Fruit fly (Drosophila melanogaster) whole organism, prepupa: Measurements from ENCODE around the gene Spc25.
A peak's percentile ranks its signal among the peaks of the same experiment; 100 is the strongest.

ENCODE experiments used
- Blimp-1 ChIP-seq: fragments of 200-800 bp; sonication (Bioruptor generic); optimal IDR thresholded peaks from 3 replicates; lab custom pipeline; 2017; ENCODE audit warnings: missing biosample characterization, missing genetic modification characterization, mild to moderate bottlenecking, moderate library complexity, missing genetic modification reagents
- CG10631 ChIP-seq: fragments of 200-800 bp; sonication (Bioruptor generic); optimal IDR thresholded peaks from 2 replicates; lab custom pipeline; 2016; ENCODE audit warnings: missing biosample characterization, missing genetic modification characterization
- CG11762 ChIP-seq: fragments of 200-800 bp; sonication (Bioruptor generic); optimal IDR thresholded peaks from 3 replicates; lab custom pipeline; 2016; ENCODE audit warnings: missing biosample characterization, missing genetic modification characterization; ENCODE audit not compliant: insufficient read depth
- CG1621 ChIP-seq: fragments of 200-800 bp; sonication (Bioruptor generic); optimal IDR thresholded peaks from 3 replicates; lab custom pipeline; 2018; ENCODE audit warnings: missing biosample characterization, mild to moderate bottlenecking, missing genetic modification characterization
- CG31627 ChIP-seq: fragments of 200-800 bp; sonication (Bioruptor generic); optimal IDR thresholded peaks from 3 replicates; lab custom pipeline; 2016; ENCODE audit warnings: missing biosample characterization, missing genetic modification characterization
- CG32006 ChIP-seq: fragments of 200-800 bp; sonication (Bioruptor generic); optimal IDR thresholded peaks from 3 replicates; lab custom pipeline; 2017; ENCODE audit warnings: missing biosample characterization, mild to moderate bottlenecking, missing genetic modification characterization
- CG34406 ChIP-seq: fragments of 200-800 bp; sonication (Bioruptor generic); optimal IDR thresholded peaks from 3 replicates; lab custom pipeline; 2016; ENCODE audit warnings: missing biosample characterization, missing genetic modification characterization
- CG4318 ChIP-seq: fragments of 200-800 bp; sonication (Bioruptor generic); optimal IDR thresholded peaks from 3 replicates; lab custom pipeline; 2017; ENCODE audit warnings: missing biosample characterization, mild to moderate bottlenecking, missing genetic modification characterization
- CG6163 ChIP-seq: fragments of 200-800 bp; sonication (Bioruptor generic); IDR thresholded peaks from 3 replicates; pipeline ENCODE4 v1.3.6; 2022; ENCODE audit warnings: missing biosample characterization, missing genetic modification characterization
- CG6276 ChIP-seq: fragments of 200-800 bp; sonication (Bioruptor generic); optimal IDR thresholded peaks from 2 replicates; lab custom pipeline; 2017; ENCODE audit warnings: missing biosample characterization, mild to moderate bottlenecking, missing genetic modification characterization
- CG6792 ChIP-seq: fragments of 200-800 bp; sonication (Bioruptor generic); optimal IDR thresholded peaks from 3 replicates; lab custom pipeline; 2016; ENCODE audit warnings: missing biosample characterization, missing genetic modification characterization
- CG6808 ChIP-seq: fragments of 200-800 bp; sonication (Bioruptor generic); optimal IDR thresholded peaks from 3 replicates; lab custom pipeline; 2017; ENCODE audit warnings: missing biosample characterization, missing genetic modification characterization, mild to moderate bottlenecking, moderate library complexity, missing genetic modification reagents
- CG6854 ChIP-seq: fragments of 200-800 bp; sonication (Bioruptor generic); optimal IDR thresholded peaks from 2 replicates; lab custom pipeline; 2017; ENCODE audit warnings: missing biosample characterization, mild to moderate bottlenecking, missing genetic modification characterization
- CG7368 ChIP-seq: fragments of 200-800 bp; sonication (Bioruptor generic); optimal IDR thresholded peaks from 3 replicates; lab custom pipeline; 2016; ENCODE audit warnings: missing biosample characterization, missing genetic modification characterization
- CG8119 ChIP-seq: fragments of 200-800 bp; sonication (Bioruptor generic); IDR thresholded peaks from 3 replicates; pipeline ENCODE4 v1.3.6; 2022; ENCODE audit warnings: missing biosample characterization, missing genetic modification characterization
- CG8319 ChIP-seq: fragments of 200-800 bp; sonication (Bioruptor generic); optimal IDR thresholded peaks from 3 replicates; lab custom pipeline; 2016; ENCODE audit warnings: missing biosample characterization, missing genetic modification characterization
- CG8632 ChIP-seq: fragments of 200-800 bp; sonication (Bioruptor generic); optimal IDR thresholded peaks from 3 replicates; lab custom pipeline; 2016; ENCODE audit warnings: missing biosample characterization, missing genetic modification characterization
- CG9139 ChIP-seq: fragments of 200-800 bp; sonication (Bioruptor generic); optimal IDR thresholded peaks from 3 replicates; lab custom pipeline; 2017; ENCODE audit warnings: missing biosample characterization, mild to moderate bottlenecking, missing genetic modification characterization
- Eip75B ChIP-seq: fragments of 200-800 bp; sonication (Bioruptor generic); optimal IDR thresholded peaks from 3 replicates; lab custom pipeline; 2016; ENCODE audit warnings: missing biosample characterization, missing genetic modification characterization
- Eip78C ChIP-seq: fragments of 200-800 bp; sonication (Bioruptor generic); peaks from one replicate; lab custom pipeline; 2016; ENCODE audit warnings: missing biosample characterization, missing genetic modification characterization
- Eip93F ChIP-seq: fragments of 200-800 bp; sonication (Bioruptor generic); optimal IDR thresholded peaks from 2 replicates; lab custom pipeline; 2016; ENCODE audit warnings: missing biosample characterization, mild to moderate bottlenecking, missing genetic modification characterization
- Ets21C ChIP-seq: fragments of 200-800 bp; sonication (Bioruptor generic); optimal IDR thresholded peaks from 3 replicates; lab custom pipeline; 2016; ENCODE audit warnings: missing biosample characterization, missing genetic modification characterization
- Ets96B ChIP-seq: fragments of 200-800 bp; optimal IDR thresholded peaks from 2 replicates; lab custom pipeline; 2019; ENCODE audit warnings: missing biosample characterization, mild to moderate bottlenecking, missing genetic modification characterization, moderate library complexity
- Gug ChIP-seq: fragments of 200-800 bp; sonication (Bioruptor generic); IDR thresholded peaks from 2 replicates; pipeline ENCODE4 v1.3.6; 2022; ENCODE audit warnings: missing biosample characterization, missing genetic modification characterization
- Hr38 ChIP-seq: sonication (Bioruptor generic); optimal IDR thresholded peaks from 2 replicates; lab custom pipeline; 2016; ENCODE audit warnings: missing biosample characterization, missing genetic modification characterization
- Hr39 ChIP-seq: fragments of 200-800 bp; sonication (Bioruptor generic); optimal IDR thresholded peaks from 2 replicates; lab custom pipeline; 2016; ENCODE audit warnings: missing biosample characterization, missing genetic modification characterization
- Met ChIP-seq: fragments of 200-800 bp; sonication (Bioruptor generic); optimal IDR thresholded peaks from 3 replicates; lab custom pipeline; 2016; ENCODE audit warnings: missing biosample characterization, missing genetic modification characterization
- Sox14 ChIP-seq: fragments of 200-800 bp; sonication (Bioruptor generic); optimal IDR thresholded peaks from 3 replicates; lab custom pipeline; 2016; ENCODE audit warnings: missing biosample characterization, missing genetic modification characterization
- Sox15 ChIP-seq: fragments of 200-800 bp; sonication (Bioruptor generic); optimal IDR thresholded peaks from 3 replicates; lab custom pipeline; 2016; ENCODE audit warnings: missing biosample characterization, missing genetic modification characterization
- achi ChIP-seq: fragments of 200-800 bp; sonication (Bioruptor generic); optimal IDR thresholded peaks from 3 replicates; lab custom pipeline; 2016; ENCODE audit warnings: missing biosample characterization, missing genetic modification characterization
- acj6 ChIP-seq: fragments of 200-800 bp; sonication (Bioruptor generic); optimal IDR thresholded peaks from 3 replicates; lab custom pipeline; 2016; ENCODE audit warnings: missing biosample characterization, missing genetic modification characterization
- dsx ChIP-seq: fragments of 200-800 bp; optimal IDR thresholded peaks from 3 replicates; lab custom pipeline; 2019; ENCODE audit warnings: missing biosample characterization, mild to moderate bottlenecking, missing genetic modification characterization, moderate library complexity; ENCODE audit not compliant: poor library complexity, severe bottlenecking
- eg ChIP-seq: fragments of 200-800 bp; sonication (Bioruptor generic); IDR thresholded peaks from 3 replicates; pipeline ENCODE4 v1.3.6; 2022; ENCODE audit warnings: missing biosample characterization, missing genetic modification characterization
- esn ChIP-seq: fragments of 200-800 bp; sonication (Bioruptor generic); optimal IDR thresholded peaks from 2 replicates; lab custom pipeline; 2016; ENCODE audit warnings: missing biosample characterization, mild to moderate bottlenecking, missing genetic modification characterization, moderate library complexity
- fd59A ChIP-seq: fragments of 200-800 bp; sonication (Bioruptor generic); optimal IDR thresholded peaks from 2 replicates; lab custom pipeline; 2017; ENCODE audit warnings: missing biosample characterization, mild to moderate bottlenecking, missing genetic modification characterization, missing genetic modification reagents
- fkh ChIP-seq: fragments of 200-800 bp; sonication (Bioruptor generic); optimal IDR thresholded peaks from 3 replicates; lab custom pipeline; 2017; ENCODE audit warnings: missing biosample characterization, mild to moderate bottlenecking, missing genetic modification characterization, moderate library complexity
- lz ChIP-seq: fragments of 200-800 bp; sonication (Bioruptor generic); optimal IDR thresholded peaks from 3 replicates; lab custom pipeline; 2016; ENCODE audit warnings: missing biosample characterization, missing genetic modification characterization
- net ChIP-seq: fragments of 200-800 bp; sonication (Bioruptor generic); optimal IDR thresholded peaks from 3 replicates; lab custom pipeline; 2016; ENCODE audit warnings: missing biosample characterization, missing genetic modification characterization
- pdm3 ChIP-seq: fragments of 200-800 bp; sonication (Bioruptor generic); optimal IDR thresholded peaks from 3 replicates; lab custom pipeline; 2016; ENCODE audit warnings: missing biosample characterization, missing genetic modification characterization
- salr ChIP-seq, 2 experiments: fragments of 200-800 bp; sonication (Bioruptor generic); optimal IDR thresholded peaks; 3 replicates each; lab custom pipeline; 2016 to 2018; ENCODE audit warnings: missing biosample characterization in 2 of 2, missing genetic modification characterization in 2 of 2, mild to moderate bottlenecking in 1 of 2
- spab ChIP-seq: fragments of 200-800 bp; sonication (Bioruptor generic); optimal IDR thresholded peaks from 2 replicates; lab custom pipeline; 2017; ENCODE audit warnings: missing biosample characterization, mild to moderate bottlenecking, missing genetic modification characterization, missing genetic modification reagents
- ss ChIP-seq, 2 experiments: fragments of 200-800 bp; sonication (Bioruptor generic); optimal IDR thresholded peaks; 2 replicates in 1 of 2; 3 replicates in 1 of 2; lab custom pipeline; 2017 to 2018; ENCODE audit warnings: mild to moderate bottlenecking in 2 of 2, missing biosample characterization in 2 of 2, missing genetic modification characterization in 2 of 2, moderate library complexity in 1 of 2
- svp ChIP-seq: fragments of 200-800 bp; sonication (Bioruptor generic); peaks from one replicate; lab custom pipeline; 2016; ENCODE audit warnings: missing biosample characterization, missing genetic modification characterization
- topi ChIP-seq: fragments of 200-800 bp; sonication (Bioruptor generic); optimal IDR thresholded peaks from 3 replicates; lab custom pipeline; 2016; ENCODE audit warnings: missing biosample characterization, missing genetic modification characterization
- vri ChIP-seq: fragments of 200-800 bp; sonication (Bioruptor generic); optimal IDR thresholded peaks from 3 replicates; lab custom pipeline; 2016; ENCODE audit warnings: missing biosample characterization, mild to moderate bottlenecking, missing genetic modification characterization

The Spc25 gene

DNA sequence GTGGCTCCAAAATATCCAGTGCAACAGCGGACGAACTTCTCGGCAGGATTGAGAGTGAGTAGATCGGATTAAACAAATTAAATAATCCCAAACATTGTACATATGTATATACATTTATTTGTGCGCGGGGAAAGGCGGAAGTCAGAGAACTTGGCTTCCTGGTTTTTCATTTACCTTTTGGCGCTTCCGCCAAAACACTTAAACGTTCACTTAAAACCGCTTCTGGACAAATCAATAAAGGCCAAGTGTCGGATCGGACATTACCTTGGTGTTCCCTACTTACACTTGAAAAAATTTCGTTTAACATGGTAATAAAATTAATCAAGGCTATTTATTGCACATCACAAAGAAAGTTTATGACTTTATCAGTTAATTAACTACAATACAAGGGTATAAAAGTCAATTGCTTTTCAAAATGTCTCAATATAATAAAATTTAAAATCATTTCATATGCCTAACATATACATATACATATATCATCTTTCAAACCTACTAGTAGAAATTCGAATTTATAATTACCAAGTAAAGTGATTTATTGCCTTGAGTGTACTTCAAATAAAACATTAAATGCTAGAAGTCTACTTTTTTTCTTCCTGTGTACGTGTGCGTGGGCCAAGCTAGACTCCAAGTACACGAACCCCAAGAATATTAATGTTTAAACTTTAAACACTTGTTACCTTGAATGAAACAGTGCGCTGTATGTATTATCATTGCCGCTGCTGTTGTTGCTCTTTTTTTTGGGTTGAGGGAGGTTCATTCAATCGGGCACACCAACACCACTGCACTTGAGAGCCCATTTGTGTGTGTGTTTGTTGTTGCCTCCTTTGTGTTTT lies 20.0 kb downstream of the Spc25 start (continued):
- TF ChIP-seq fkh (GFP tag; lab: Kevin White, UChicago) (no peak), Eip75B (GFP tag; lab: Kevin White, UChicago) (peak; percentile 81), achi (GFP tag; lab: Kevin White, UChicago) (peak; percentile 68), svp (peak; percentile 89), dsx (GFP tag; lab: Kevin White, UChicago) (peak; percentile 40), CG7368 (GFP tag; lab: Kevin White, UChicago) (peak; percentile 60), Ets21C (GFP tag; lab: Kevin White, UChicago) (peak; percentile 45), lz (GFP tag; lab: Kevin White, UChicago) (peak; percentile 80), CG6854 (GFP tag; lab: Kevin White, UChicago) (no peak), CG31627 (GFP tag; lab: Kevin White, UChicago) (peak; percentile 73)

DNA sequence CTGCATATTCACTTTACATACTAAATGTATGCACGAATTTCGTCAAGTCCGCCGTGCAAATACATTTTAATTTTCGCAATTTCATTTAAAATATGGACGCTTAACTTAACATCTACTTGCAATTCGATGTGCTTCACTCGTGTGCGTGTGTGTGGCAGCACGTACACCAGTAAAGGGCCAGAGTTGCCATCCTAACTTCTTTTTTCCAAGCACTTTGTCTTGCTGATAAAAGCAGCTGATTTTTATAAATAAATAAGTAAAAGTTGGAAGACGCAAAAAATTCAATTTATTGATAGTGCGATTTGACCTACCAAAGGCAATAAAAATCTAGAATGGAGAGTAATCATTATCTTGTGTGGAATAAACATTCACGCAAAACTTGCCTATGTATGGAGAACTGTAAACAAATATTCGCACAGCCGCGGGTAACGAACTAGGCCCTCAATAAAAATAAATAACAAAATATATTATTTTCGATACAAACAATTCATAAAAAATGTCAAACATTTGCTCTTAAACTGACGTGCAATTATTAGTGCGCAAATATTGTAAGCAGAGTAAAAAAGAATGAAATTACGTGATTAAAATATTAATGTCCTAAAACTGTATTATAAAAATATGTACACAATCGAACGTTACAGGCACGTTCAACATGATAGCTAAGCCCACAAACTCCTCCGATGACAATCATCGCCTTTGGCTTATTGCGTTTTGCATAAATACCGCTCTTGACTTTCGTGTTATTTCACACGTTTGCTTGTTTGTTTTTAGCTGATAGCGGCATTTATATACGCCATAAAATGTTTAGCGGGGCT lies 20.8 kb downstream of the Spc25 start:
- peak; percentile 50 for TF ChIP-seq Hr39 (GFP tag; lab: Kevin White, UChicago)
- peak; percentile 75 for TF ChIP-seq pdm3 (GFP tag; lab: Kevin White, UChicago)
- peak; percentile 44 for TF ChIP-seq vri (GFP tag; lab: Kevin White, UChicago)
- TF ChIP-seq acj6 = peak; percentile 66
- peak; percentile 40 for TF ChIP-seq Sox15 (GFP tag; lab: Kevin White, UChicago)
- peak; percentile 54 for TF ChIP-seq CG34406 (GFP tag; lab: Kevin White, UChicago)
- peak; percentile 62 for TF ChIP-seq CG6808 (GFP tag; lab: Kevin White, UChicago)
- TF ChIP-seq CG32006 (GFP tag; lab: Kevin White, UChicago) = peak; percentile 79
- TF ChIP-seq Ets21C (GFP tag; lab: Kevin White, UChicago) = no peak
- TF ChIP-seq CG9139 (GFP tag; lab: Kevin White, UChicago) = no peak
- no peak for TF ChIP-seq CG8319 (GFP tag; lab: Kevin White, UChicago)
- peak; percentile 70 for TF ChIP-seq CG6276 (GFP tag; lab: Kevin White, UChicago)
- peak; percentile 65 for TF ChIP-seq topi (GFP tag; lab: Kevin White, UChicago)
- peak; percentile 93 for TF ChIP-seq Eip78C
- no peak for TF ChIP-seq spab (GFP tag; lab: Kevin White, UChicago)
- TF ChIP-seq Met (GFP tag; lab: Kevin White, UChicago) = peak; percentile 65
- TF ChIP-seq Blimp-1 (GFP tag; lab: Kevin White, UChicago) = no peak
- TF ChIP-seq Eip75B (GFP tag; lab: Kevin White, UChicago) = peak; percentile 42
- peak; percentile 44 for TF ChIP-seq CG11762 (GFP tag; lab: Kevin White, UChicago)
- peak; percentile 72 for TF ChIP-seq CG8632
- TF ChIP-seq CG6792 = peak; percentile 53
- peak; percentile 87 for TF ChIP-seq eg (GFP tag; lab: Robert Waterston, UW)
- peak; percentile 44 for TF ChIP-seq lz (GFP tag; lab: Kevin White, UChicago)
- peak; percentile 68 for TF ChIP-seq CG4318 (GFP tag; lab: Kevin White, UChicago)
- peak; percentile 20 to 56 for TF ChIP-seq ss (GFP tag; optimal IDR thresholded peaks at IDR 0.05; lab: Kevin White, UChicago)
- TF ChIP-seq Hr38 (GFP tag; lab: Kevin White, UChicago) = no peak
- peak; percentile 71 for TF ChIP-seq CG8119 (GFP tag; lab: Robert Waterston, UW)
- TF ChIP-seq esn = peak; percentile 60
- TF ChIP-seq net (GFP tag; lab: Kevin White, UChicago) = peak; percentile 59
- peak; percentile 67 for TF ChIP-seq CG6163 (GFP tag; lab: Robert Waterston, UW)
- peak; percentile 43 for TF ChIP-seq Eip93F (GFP tag; lab: Kevin White, UChicago)
- peak; percentile 63 for TF ChIP-seq Ets96B (tag; lab: Kevin White, UChicago)
- TF ChIP-seq CG1621 (tag; lab: Kevin White, UChicago) = peak; percentile 29
- peak; percentile 25 to 64 for TF ChIP-seq salr (GFP tag; optimal IDR thresholded peaks at IDR 0.05; lab: Kevin White, UChicago)
- peak; percentile 30 for TF ChIP-seq Sox14 (GFP tag; lab: Kevin White, UChicago)
- no peak for TF ChIP-seq CG6854 (GFP tag; lab: Kevin White, UChicago)
- peak; percentile 58 for TF ChIP-seq fd59A (GFP tag; lab: Kevin White, UChicago)
- TF ChIP-seq svp = peak; percentile 51
- peak; percentile 62 for TF ChIP-seq Gug (GFP tag; lab: Robert Waterston, UW)
- peak; percentile 44 for TF ChIP-seq dsx (GFP tag; lab: Kevin White, UChicago)
- peak; percentile 49 for TF ChIP-seq CG10631 (GFP tag; lab: Kevin White, UChicago)
